Fruit fly (Drosophila melanogaster) whole organism, pupa: ENCODE results near the gene CG42718.

Experiments
- CG10348 ChIP-seq: fragments of 200-800 bp; sonication (Bioruptor generic); IDR thresholded peaks from 2 replicates; pipeline ENCODE4 v1.3.6; 2022; ENCODE audit warnings: missing biosample characterization, missing genetic modification characterization
- CG13204 ChIP-seq: fragments of 200-800 bp; sonication (Bioruptor generic); optimal IDR thresholded peaks from 2 replicates; lab custom pipeline; 2018; ENCODE audit warnings: missing biosample characterization, mild to moderate bottlenecking, missing genetic modification characterization, moderate library complexity
- CG14655 ChIP-seq: fragments of 200-800 bp; sonication (Bioruptor generic); optimal IDR thresholded peaks from 3 replicates; lab custom pipeline; 2017; ENCODE audit warnings: mild to moderate bottlenecking, missing biosample characterization, missing genetic modification reagents, missing genetic modification characterization
- CG15710 ChIP-seq: fragments of 200-800 bp; sonication (Bioruptor generic); optimal IDR thresholded peaks from 2 replicates; lab custom pipeline; 2018; ENCODE audit warnings: missing biosample characterization, mild to moderate bottlenecking, missing genetic modification characterization, moderate library complexity
- CG17806 ChIP-seq: fragments of 200-800 bp; sonication (Bioruptor generic); optimal IDR thresholded peaks from 2 replicates; lab custom pipeline; 2018; ENCODE audit warnings: missing biosample characterization, mild to moderate bottlenecking, missing genetic modification characterization, moderate library complexity
- CG32121 ChIP-seq: fragments of 200-800 bp; sonication (Bioruptor generic); IDR thresholded peaks from 2 replicates; pipeline ENCODE4 v1.3.6; 2022; ENCODE audit warnings: missing biosample characterization, missing genetic modification characterization
- CG34367 ChIP-seq: fragments of 200-800 bp; sonication (Bioruptor generic); optimal IDR thresholded peaks from 2 replicates; lab custom pipeline; 2018; ENCODE audit warnings: missing biosample characterization, mild to moderate bottlenecking, missing genetic modification characterization
- CG4496 ChIP-seq: fragments of 200-800 bp; sonication (Bioruptor generic); IDR thresholded peaks from 3 replicates; pipeline ENCODE4 v1.3.6; 2022; ENCODE audit warnings: missing biosample characterization, missing genetic modification characterization
- CG8159 ChIP-seq: fragments of 200-800 bp; sonication (Bioruptor generic); optimal IDR thresholded peaks from 3 replicates; lab custom pipeline; 2018; ENCODE audit warnings: missing biosample characterization, mild to moderate bottlenecking, missing genetic modification characterization, moderate library complexity
- CG8301 ChIP-seq: fragments of 200-800 bp; sonication (Bioruptor generic); optimal IDR thresholded peaks from 2 replicates; lab custom pipeline; 2018; ENCODE audit warnings: missing biosample characterization, mild to moderate bottlenecking, missing genetic modification characterization
- CG9948 ChIP-seq: fragments of 200-800 bp; sonication (Bioruptor generic); optimal IDR thresholded peaks from 2 replicates; lab custom pipeline; 2018; ENCODE audit warnings: missing biosample characterization, mild to moderate bottlenecking, missing genetic modification characterization, moderate library complexity
- D1 ChIP-seq: fragments of 200-800 bp; sonication (Bioruptor generic); optimal IDR thresholded peaks from 2 replicates; lab custom pipeline; 2018; ENCODE audit warnings: missing biosample characterization, mild to moderate bottlenecking, missing genetic modification characterization, moderate library complexity
- EcR ChIP-seq: fragments of 200-800 bp; sonication (Bioruptor generic); optimal IDR thresholded peaks from 3 replicates; lab custom pipeline; 2019; ENCODE audit warnings: missing biosample characterization, missing genetic modification characterization, mild to moderate bottlenecking, moderate library complexity, missing genetic modification reagents
- Ets98B ChIP-seq: fragments of 200-800 bp; sonication (Bioruptor generic); IDR thresholded peaks from 2 replicates; pipeline ENCODE4 v1.3.6; 2022; ENCODE audit warnings: missing biosample characterization, missing genetic modification characterization
- Pif1A ChIP-seq: fragments of 200-800 bp; sonication (Bioruptor generic); optimal IDR thresholded peaks from 3 replicates; lab custom pipeline; 2016; ENCODE audit warnings: missing biosample characterization, missing genetic modification characterization
- Pif1B ChIP-seq: fragments of 200-800 bp; sonication (Bioruptor generic); optimal IDR thresholded peaks from 3 replicates; lab custom pipeline; 2016; ENCODE audit warnings: missing biosample characterization, missing genetic modification characterization
- Snoo ChIP-seq: fragments of 200-800 bp; sonication (Bioruptor generic); optimal IDR thresholded peaks from 3 replicates; lab custom pipeline; 2017; ENCODE audit warnings: missing biosample characterization, mild to moderate bottlenecking, missing genetic modification characterization, inconsistent platforms
- fd96Ca ChIP-seq: fragments of 200-800 bp; sonication (Bioruptor generic); IDR thresholded peaks from 3 replicates; pipeline ENCODE4 v1.3.6; 2022; ENCODE audit warnings: missing biosample characterization, missing genetic modification characterization
- gl ChIP-seq: fragments of 200-800 bp; sonication (Bioruptor generic); optimal IDR thresholded peaks from 2 replicates; lab custom pipeline; 2018; ENCODE audit warnings: missing biosample characterization, mild to moderate bottlenecking, missing genetic modification characterization
- rn ChIP-seq: fragments of 200-800 bp; sonication (Bioruptor generic); IDR thresholded peaks from 2 replicates; pipeline ENCODE4 v1.3.6; 2022; ENCODE audit warnings: missing biosample characterization, missing genetic modification characterization

CG42718 gene

DNA sequence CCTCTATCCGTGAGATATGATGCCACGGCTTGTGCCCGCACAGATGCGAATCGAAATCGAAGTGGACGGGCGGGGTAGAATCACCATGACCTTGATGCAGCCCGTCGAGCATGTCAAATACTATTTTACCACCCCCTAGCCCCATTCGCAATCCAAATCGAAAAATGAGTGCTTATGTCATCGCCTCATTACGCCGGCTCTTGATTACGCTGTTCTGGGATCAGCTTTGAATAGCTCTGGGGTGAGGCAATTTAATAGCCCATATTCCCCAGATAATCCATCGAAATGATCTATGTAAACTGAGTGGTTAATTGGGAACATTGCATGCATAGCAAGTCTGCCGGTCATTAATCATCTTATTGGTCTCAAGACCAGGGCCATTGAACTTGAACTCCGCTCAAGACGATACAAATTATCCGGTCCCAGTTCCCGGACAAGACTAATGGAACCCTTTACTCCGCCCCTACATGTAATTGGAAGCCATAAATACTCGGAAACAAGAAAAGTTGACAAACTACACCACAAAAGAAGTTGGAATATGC lies 36.2 kb upstream of the CG42718 start:
- no peak for TF ChIP-seq D1 (tag; lab: Kevin White, UChicago)
- TF ChIP-seq gl (tag; lab: Kevin White, UChicago): no peak
- peak; percentile 91 for TF ChIP-seq EcR
- TF ChIP-seq Snoo (tag; lab: Kevin White, UChicago): no peak
- no peak for TF ChIP-seq CG13204
- no peak for TF ChIP-seq CG10348 (GFP tag; lab: Robert Waterston, UW)

DNA sequence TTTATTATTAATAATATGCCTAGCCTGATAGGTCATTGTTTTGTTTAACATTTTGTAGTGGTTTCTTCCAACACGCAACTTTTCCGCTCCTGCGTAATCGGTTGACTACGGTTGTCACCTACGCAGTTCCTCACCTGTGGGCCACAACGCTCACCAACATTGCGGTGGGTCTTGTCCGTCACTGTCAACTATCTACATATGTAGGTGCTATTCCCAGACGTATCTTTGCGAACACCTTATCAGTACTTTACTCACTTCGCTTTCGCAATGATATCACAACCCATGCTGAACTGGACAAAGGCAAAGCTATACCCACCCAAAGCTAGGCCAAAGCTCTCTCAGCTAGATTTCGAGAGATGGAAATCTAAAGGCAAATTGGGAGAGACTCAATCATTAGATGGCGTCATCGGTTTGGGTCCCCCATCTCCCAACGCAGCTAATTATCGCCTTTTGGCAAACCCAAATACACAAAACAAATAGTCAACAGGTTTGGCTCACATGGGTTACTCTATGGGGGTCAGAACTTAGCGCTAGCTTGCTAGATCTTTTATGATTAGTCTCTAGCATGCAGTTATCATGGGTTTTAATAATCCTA lies 35.2 kb upstream of the CG42718 start:
- no peak for TF ChIP-seq CG8159 (tag; lab: Kevin White, UChicago)
- no peak for TF ChIP-seq CG4496 (GFP tag; lab: Robert Waterston, UW)
- TF ChIP-seq fd96Ca (GFP tag; lab: Robert Waterston, UW): 0 out of 3 replicates have a peak, but pooled peaks have one; percentile 9
- no peak for TF ChIP-seq Snoo (tag; lab: Kevin White, UChicago)
- no peak for TF ChIP-seq CG9948 (tag; lab: Kevin White, UChicago)
- no peak for TF ChIP-seq D1 (tag; lab: Kevin White, UChicago)
- TF ChIP-seq CG8301 (tag; lab: Kevin White, UChicago): no peak
- no peak for TF ChIP-seq CG13204

DNA sequence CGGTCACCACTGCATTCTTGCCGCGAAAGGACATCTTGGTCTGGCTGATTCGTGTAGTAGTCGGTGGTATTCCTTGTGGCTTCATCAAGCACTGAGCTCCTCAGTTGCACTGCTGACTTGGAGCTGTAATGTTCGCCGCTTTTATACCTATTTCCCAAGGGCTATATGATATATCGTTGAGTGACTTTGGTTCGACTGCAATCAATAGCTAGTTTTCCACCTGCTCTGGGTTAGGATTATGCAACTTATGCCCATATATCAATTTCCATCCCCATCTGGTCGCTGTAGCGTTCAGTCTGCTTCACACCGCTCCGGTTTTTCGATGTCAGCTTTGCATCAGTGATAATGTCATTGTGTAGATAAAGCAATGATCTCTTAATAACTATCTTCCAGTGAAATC lies 33.1 kb upstream of the CG42718 start, which contains the start of gene Pdh:
TSS of gene Pdh (minus strand) at position 101 of the 400 bp plus-strand sequence.
- TF ChIP-seq Snoo (tag; lab: Kevin White, UChicago) (no peak), EcR (no peak), CG14655 (no peak), CG32121 (GFP tag; lab: Robert Waterston, UW) (no peak), CG8159 (tag; lab: Kevin White, UChicago) (no peak), fd96Ca (GFP tag; lab: Robert Waterston, UW) (no peak), Pif1B (no peak), CG34367 (tag; lab: Kevin White, UChicago) (no peak), CG8301 (tag; lab: Kevin White, UChicago) (no peak), gl (tag; lab: Kevin White, UChicago) (no peak), CG15710 (no peak), CG9948 (tag; lab: Kevin White, UChicago) (no peak), CG10348 (GFP tag; lab: Robert Waterston, UW) (no peak), rn (no peak)

- no peak for TF ChIP-seq Ets98B (GFP tag; lab: Robert Waterston, UW)
- no peak for TF ChIP-seq CG9948 (tag; lab: Kevin White, UChicago)
- no peak for TF ChIP-seq gl (tag; lab: Kevin White, UChicago)
- no peak for TF ChIP-seq CG8301 (tag; lab: Kevin White, UChicago)
- TF ChIP-seq rn: no peak
- no peak for TF ChIP-seq Pif1A (GFP tag; lab: Kevin White, UChicago)
- no peak for TF ChIP-seq EcR
- TF ChIP-seq CG13204: no peak
- TF ChIP-seq CG14655: no peak
These were observed 30.8 kb upstream of the CG42718 start, which contains the start of the genes Golgin104 and Tcs3 for dm6 chr3L:16351770-16352429. Gene Golgin104 (minus strand): TSS chr3L:16351951. Gene Tcs3 (plus strand): TSS chr3L:16351991.

dm6 chr3L:16349686-16350085 lies 28.6 kb upstream of the CG42718 start:
- TF ChIP-seq CG34367 (tag; lab: Kevin White, UChicago): no peak
- TF ChIP-seq EcR: no peak
- TF ChIP-seq Ets98B (GFP tag; lab: Robert Waterston, UW): no peak
- no peak for TF ChIP-seq CG8159 (tag; lab: Kevin White, UChicago)
- TF ChIP-seq CG8301 (tag; lab: Kevin White, UChicago): no peak
- no peak for TF ChIP-seq Pif1A (GFP tag; lab: Kevin White, UChicago)
- TF ChIP-seq gl (tag; lab: Kevin White, UChicago): no peak
- TF ChIP-seq CG13204: no peak
- TF ChIP-seq CG15710: no peak

dm6 chr3L:16347914-16348313 lies 26.8 kb upstream of the CG42718 start, which contains the start of gene mRpS34:
Gene mRpS34 (plus strand): TSS chr3L:16348074.
- TF ChIP-seq CG9948 (tag; lab: Kevin White, UChicago) (no peak), CG17806 (tag; lab: Kevin White, UChicago) (no peak), Ets98B (GFP tag; lab: Robert Waterston, UW) (no peak), Pif1B (no peak), D1 (tag; lab: Kevin White, UChicago) (no peak), CG10348 (GFP tag; lab: Robert Waterston, UW) (no peak), CG4496 (GFP tag; lab: Robert Waterston, UW) (no peak)

dm6 chr3L:16346023-16346422 lies 25.0 kb upstream of the CG42718 start, which contains the start of gene CG33257:
Gene CG33257 (plus strand): TSS chr3L:16346323.
- no peak for TF ChIP-seq rn
- TF ChIP-seq CG15710: no peak
- TF ChIP-seq CG34367 (tag; lab: Kevin White, UChicago): no peak
- no peak for TF ChIP-seq CG17806 (tag; lab: Kevin White, UChicago)
- no peak for TF ChIP-seq CG8301 (tag; lab: Kevin White, UChicago)
- TF ChIP-seq CG10348 (GFP tag; lab: Robert Waterston, UW): no peak
- no peak for TF ChIP-seq Pif1A (GFP tag; lab: Kevin White, UChicago)
- TF ChIP-seq CG13204: no peak
